Fruit fly (Drosophila melanogaster): ENCODE data around the gene Pdk1.

DNA sequence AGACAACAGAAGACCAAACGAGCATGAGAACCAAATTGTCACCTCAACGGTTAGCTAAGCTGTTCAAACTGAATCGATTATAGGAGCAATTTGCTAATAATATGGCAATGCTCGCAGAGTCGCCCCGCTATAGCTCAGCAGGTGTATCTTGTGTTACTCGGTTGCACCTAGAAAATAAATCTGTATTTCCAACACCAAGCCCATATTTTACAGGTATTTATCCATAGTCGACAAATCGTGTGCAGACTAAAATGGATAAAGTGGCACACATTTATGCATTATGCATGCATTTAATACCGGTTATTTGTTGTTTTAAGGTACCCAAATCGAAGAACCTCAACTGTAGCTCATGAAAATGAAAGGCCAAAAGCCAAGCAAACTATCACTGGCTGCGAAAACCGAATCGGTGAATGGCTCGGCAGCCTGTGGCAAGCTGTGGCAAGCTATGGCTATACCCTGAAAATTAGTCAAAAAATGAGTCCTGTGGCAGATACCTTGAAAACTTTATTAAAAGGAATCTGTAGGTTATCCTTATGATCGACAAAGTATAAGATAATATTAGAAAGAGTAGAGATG, 49.8 kb downstream of the Pdk1 start, which contains the start of gene Vdup1:
- TF ChIP-seq CG14655 (GFP tag; optimal IDR thresholded peaks at IDR 0.05) (no peak), CG15710 (tag; optimal IDR thresholded peaks at IDR 0.05) (no peak), rn (GFP tag; IDR thresholded peaks at IDR 0.05) (no peak)

Data from whole organism, pupa.